Fruit fly (Drosophila melanogaster) whole organism, prepupa: Measurements from ENCODE around the gene noi.
A peak's percentile ranks its signal among the peaks of the same experiment; 100 is the strongest.

Experiments
- CG10669 ChIP-seq: fragments of 200-800 bp; sonication (Bioruptor generic); optimal IDR thresholded peaks from 3 replicates; lab custom pipeline; 2018; ENCODE audit warnings: missing biosample characterization, mild to moderate bottlenecking, missing genetic modification characterization, moderate library complexity
- CG11294 ChIP-seq: fragments of 200-800 bp; sonication (Bioruptor generic); IDR thresholded peaks from 2 replicates; pipeline ENCODE4 v1.3.6; 2022; ENCODE audit warnings: missing biosample characterization, missing genetic modification characterization
- CG15336 ChIP-seq: fragments of 200-800 bp; sonication (Bioruptor generic); IDR thresholded peaks from 2 replicates; pipeline ENCODE4 v1.3.6; 2022; ENCODE audit warnings: missing biosample characterization, missing genetic modification characterization
- CG1621 ChIP-seq: fragments of 200-800 bp; sonication (Bioruptor generic); optimal IDR thresholded peaks from 3 replicates; lab custom pipeline; 2018; ENCODE audit warnings: missing biosample characterization, mild to moderate bottlenecking, missing genetic modification characterization
- CG3032 ChIP-seq: fragments of 200-800 bp; optimal IDR thresholded peaks from 2 replicates; lab custom pipeline; 2019; ENCODE audit warnings: missing biosample characterization, mild to moderate bottlenecking, missing genetic modification characterization, moderate library complexity
- CG31627 ChIP-seq: fragments of 200-800 bp; sonication (Bioruptor generic); optimal IDR thresholded peaks from 3 replicates; lab custom pipeline; 2016; ENCODE audit warnings: missing biosample characterization, missing genetic modification characterization
- CG32006 ChIP-seq: fragments of 200-800 bp; sonication (Bioruptor generic); optimal IDR thresholded peaks from 3 replicates; lab custom pipeline; 2017; ENCODE audit warnings: missing biosample characterization, mild to moderate bottlenecking, missing genetic modification characterization
- CG3919 ChIP-seq: fragments of 200-800 bp; sonication (Bioruptor generic); optimal IDR thresholded peaks from 3 replicates; lab custom pipeline; 2016; ENCODE audit warnings: missing biosample characterization, missing genetic modification characterization
- CG4318 ChIP-seq: fragments of 200-800 bp; sonication (Bioruptor generic); optimal IDR thresholded peaks from 3 replicates; lab custom pipeline; 2017; ENCODE audit warnings: missing biosample characterization, mild to moderate bottlenecking, missing genetic modification characterization
- CG6163 ChIP-seq: fragments of 200-800 bp; sonication (Bioruptor generic); IDR thresholded peaks from 3 replicates; pipeline ENCODE4 v1.3.6; 2022; ENCODE audit warnings: missing biosample characterization, missing genetic modification characterization
- CG6792 ChIP-seq: fragments of 200-800 bp; sonication (Bioruptor generic); optimal IDR thresholded peaks from 3 replicates; lab custom pipeline; 2016; ENCODE audit warnings: missing biosample characterization, missing genetic modification characterization
- CG6854 ChIP-seq: fragments of 200-800 bp; sonication (Bioruptor generic); optimal IDR thresholded peaks from 2 replicates; lab custom pipeline; 2017; ENCODE audit warnings: missing biosample characterization, mild to moderate bottlenecking, missing genetic modification characterization
- CG8119 ChIP-seq: fragments of 200-800 bp; sonication (Bioruptor generic); IDR thresholded peaks from 3 replicates; pipeline ENCODE4 v1.3.6; 2022; ENCODE audit warnings: missing biosample characterization, missing genetic modification characterization
- CG8319 ChIP-seq: fragments of 200-800 bp; sonication (Bioruptor generic); optimal IDR thresholded peaks from 3 replicates; lab custom pipeline; 2016; ENCODE audit warnings: missing biosample characterization, missing genetic modification characterization
- Eip75B ChIP-seq: fragments of 200-800 bp; sonication (Bioruptor generic); optimal IDR thresholded peaks from 3 replicates; lab custom pipeline; 2016; ENCODE audit warnings: missing biosample characterization, missing genetic modification characterization
- Eip78C ChIP-seq: fragments of 200-800 bp; sonication (Bioruptor generic); peaks from one replicate; lab custom pipeline; 2016; ENCODE audit warnings: missing biosample characterization, missing genetic modification characterization
- Ets21C ChIP-seq: fragments of 200-800 bp; sonication (Bioruptor generic); optimal IDR thresholded peaks from 3 replicates; lab custom pipeline; 2016; ENCODE audit warnings: missing biosample characterization, missing genetic modification characterization
- Ets96B ChIP-seq: fragments of 200-800 bp; optimal IDR thresholded peaks from 2 replicates; lab custom pipeline; 2019; ENCODE audit warnings: missing biosample characterization, mild to moderate bottlenecking, missing genetic modification characterization, moderate library complexity
- Hr4 ChIP-seq: fragments of 200-800 bp; sonication (Bioruptor generic); optimal IDR thresholded peaks from 3 replicates; lab custom pipeline; 2016; ENCODE audit warnings: missing biosample characterization, missing genetic modification characterization
- Met ChIP-seq: fragments of 200-800 bp; sonication (Bioruptor generic); optimal IDR thresholded peaks from 3 replicates; lab custom pipeline; 2016; ENCODE audit warnings: missing biosample characterization, missing genetic modification characterization
- OdsH ChIP-seq: fragments of 200-800 bp; sonication (Bioruptor generic); optimal IDR thresholded peaks from 3 replicates; lab custom pipeline; 2016; ENCODE audit warnings: missing biosample characterization, missing genetic modification characterization
- Smox ChIP-seq: fragments of 200-800 bp; sonication (Bioruptor generic); optimal IDR thresholded peaks from 3 replicates; lab custom pipeline; 2016; ENCODE audit warnings: missing biosample characterization, missing genetic modification characterization
- Sox15 ChIP-seq: fragments of 200-800 bp; sonication (Bioruptor generic); optimal IDR thresholded peaks from 3 replicates; lab custom pipeline; 2016; ENCODE audit warnings: missing biosample characterization, missing genetic modification characterization
- cyc ChIP-seq: fragments of 200-800 bp; sonication (Bioruptor generic); optimal IDR thresholded peaks from 3 replicates; lab custom pipeline; 2016; ENCODE audit warnings: missing biosample characterization, missing genetic modification characterization
- eg ChIP-seq: fragments of 200-800 bp; sonication (Bioruptor generic); IDR thresholded peaks from 3 replicates; pipeline ENCODE4 v1.3.6; 2022; ENCODE audit warnings: missing biosample characterization, missing genetic modification characterization
- esn ChIP-seq: fragments of 200-800 bp; sonication (Bioruptor generic); optimal IDR thresholded peaks from 2 replicates; lab custom pipeline; 2016; ENCODE audit warnings: missing biosample characterization, mild to moderate bottlenecking, missing genetic modification characterization, moderate library complexity
- fd59A ChIP-seq: fragments of 200-800 bp; sonication (Bioruptor generic); optimal IDR thresholded peaks from 2 replicates; lab custom pipeline; 2017; ENCODE audit warnings: missing biosample characterization, mild to moderate bottlenecking, missing genetic modification characterization, missing genetic modification reagents
- fd85E ChIP-seq: fragments of 200-800 bp; sonication (Bioruptor generic); optimal IDR thresholded peaks from 3 replicates; lab custom pipeline; 2016; ENCODE audit warnings: missing biosample characterization, missing genetic modification characterization
- fkh ChIP-seq: fragments of 200-800 bp; sonication (Bioruptor generic); optimal IDR thresholded peaks from 3 replicates; lab custom pipeline; 2017; ENCODE audit warnings: missing biosample characterization, mild to moderate bottlenecking, missing genetic modification characterization, moderate library complexity
- net ChIP-seq: fragments of 200-800 bp; sonication (Bioruptor generic); optimal IDR thresholded peaks from 3 replicates; lab custom pipeline; 2016; ENCODE audit warnings: missing biosample characterization, missing genetic modification characterization
- salr ChIP-seq, 2 experiments: fragments of 200-800 bp; sonication (Bioruptor generic); optimal IDR thresholded peaks; 3 replicates each; lab custom pipeline; 2016 to 2018; ENCODE audit warnings: missing biosample characterization in 2 of 2, missing genetic modification characterization in 2 of 2, mild to moderate bottlenecking in 1 of 2
- spab ChIP-seq: fragments of 200-800 bp; sonication (Bioruptor generic); optimal IDR thresholded peaks from 2 replicates; lab custom pipeline; 2017; ENCODE audit warnings: missing biosample characterization, mild to moderate bottlenecking, missing genetic modification characterization, missing genetic modification reagents
- ss ChIP-seq, 2 experiments: fragments of 200-800 bp; sonication (Bioruptor generic); optimal IDR thresholded peaks; 2 replicates in 1 of 2; 3 replicates in 1 of 2; lab custom pipeline; 2017 to 2018; ENCODE audit warnings: mild to moderate bottlenecking in 2 of 2, missing biosample characterization in 2 of 2, missing genetic modification characterization in 2 of 2, moderate library complexity in 1 of 2
- svp ChIP-seq: fragments of 200-800 bp; sonication (Bioruptor generic); peaks from one replicate; lab custom pipeline; 2016; ENCODE audit warnings: missing biosample characterization, missing genetic modification characterization
- topi ChIP-seq: fragments of 200-800 bp; sonication (Bioruptor generic); optimal IDR thresholded peaks from 3 replicates; lab custom pipeline; 2016; ENCODE audit warnings: missing biosample characterization, missing genetic modification characterization
- vri ChIP-seq: fragments of 200-800 bp; sonication (Bioruptor generic); optimal IDR thresholded peaks from 3 replicates; lab custom pipeline; 2016; ENCODE audit warnings: missing biosample characterization, mild to moderate bottlenecking, missing genetic modification characterization

noi gene

DNA sequence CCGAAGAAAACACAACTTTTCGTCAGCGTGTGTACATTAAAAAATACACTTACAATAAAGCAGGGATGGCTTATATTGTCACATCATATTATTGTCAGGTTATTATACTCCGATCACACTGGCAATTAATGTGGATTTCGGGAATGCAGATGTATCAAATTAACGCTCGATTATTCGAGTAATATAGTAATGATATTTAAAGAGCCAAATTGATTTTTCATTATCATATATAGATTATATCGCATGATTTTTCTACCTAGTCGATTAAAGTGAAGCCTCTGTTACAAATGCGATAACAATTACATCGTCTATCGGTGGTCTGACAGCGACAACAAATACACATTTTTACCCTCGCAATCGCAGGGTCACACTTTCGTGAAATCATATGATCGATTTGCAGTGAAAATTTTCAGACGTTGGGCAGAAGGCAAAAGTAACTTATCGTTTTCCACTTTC, at the start of gene noi, which contains the start of gene Vha26 (continued):
- no peak for TF ChIP-seq CG6792

DNA sequence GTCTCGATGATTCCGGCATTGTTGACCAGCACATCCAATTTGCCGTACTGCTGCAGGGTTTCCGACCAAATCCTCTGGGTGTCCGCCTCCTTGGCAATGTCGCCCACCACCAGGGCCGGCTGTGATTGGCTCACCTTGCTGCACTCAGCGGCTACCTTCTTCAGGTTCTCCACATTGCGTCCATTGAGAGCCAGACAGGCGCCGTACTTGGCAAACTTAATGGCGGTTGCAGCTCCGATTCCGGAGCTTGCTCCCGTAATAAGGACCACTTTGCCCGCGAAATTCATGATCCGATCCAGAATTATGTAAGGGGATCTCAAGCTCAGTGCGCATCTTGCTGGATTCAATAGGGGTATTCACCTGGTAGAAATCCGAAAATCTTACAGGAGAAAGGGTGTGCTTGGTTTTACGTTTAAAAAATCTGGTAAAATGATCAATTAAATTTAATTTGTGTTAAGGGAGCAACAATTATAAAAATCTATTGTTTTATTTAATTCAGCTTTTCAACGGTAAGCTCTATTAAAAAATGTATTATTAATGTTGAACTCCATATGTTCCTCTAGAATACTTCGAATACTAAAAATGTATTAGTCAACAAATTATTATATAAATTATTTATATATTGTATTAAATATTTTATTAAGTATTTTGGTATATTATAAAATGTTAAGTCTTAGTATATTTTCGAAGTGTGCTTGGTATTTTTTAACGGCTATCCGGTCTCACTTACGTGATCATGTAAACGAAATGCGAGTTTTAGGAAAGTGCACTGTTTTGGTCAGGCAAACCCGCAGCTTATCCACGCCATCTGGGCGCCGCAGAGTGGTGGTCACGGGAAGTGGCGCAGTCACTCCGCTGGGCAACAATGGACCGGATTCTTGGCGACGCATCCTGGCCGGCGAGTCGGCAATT, 45.5 kb upstream of the noi start, which contains the start of the genes CG31548 and CG12170:
TSS of gene CG31548 (minus strand) at position 334 of the 912 bp plus-strand sequence.
TSS of gene CG12170 (plus strand) at position 716 of the 912 bp plus-strand sequence.
- TF ChIP-seq CG31627 (GFP tag; lab: Kevin White, UChicago) (peak; percentile 56), ss (GFP tag; optimal IDR thresholded peaks at IDR 0.05; lab: Kevin White, UChicago) (no peak), CG4318 (GFP tag; lab: Kevin White, UChicago) (no peak), CG6163 (GFP tag; lab: Robert Waterston, UW) (peak; percentile 47; the same call in 2 of the 3 replicates), Sox15 (peak; percentile 27), cyc (peak; percentile 34), svp (GFP tag; lab: Kevin White, UChicago) (peak; percentile 63), CG3032 (tag; lab: Kevin White, UChicago) (peak; percentile 38), CG8119 (GFP tag; lab: Robert Waterston, UW) (peak; percentile 55; the same call in 2 of the 3 replicates), fd85E (no peak), CG6792 (peak; percentile 40), CG3919 (GFP tag; lab: Kevin White, UChicago) (no peak), CG15336 (peak; percentile 59), esn (peak; percentile 69)
- TF ChIP-seq, all 60 proteins: peak for 10

DNA sequence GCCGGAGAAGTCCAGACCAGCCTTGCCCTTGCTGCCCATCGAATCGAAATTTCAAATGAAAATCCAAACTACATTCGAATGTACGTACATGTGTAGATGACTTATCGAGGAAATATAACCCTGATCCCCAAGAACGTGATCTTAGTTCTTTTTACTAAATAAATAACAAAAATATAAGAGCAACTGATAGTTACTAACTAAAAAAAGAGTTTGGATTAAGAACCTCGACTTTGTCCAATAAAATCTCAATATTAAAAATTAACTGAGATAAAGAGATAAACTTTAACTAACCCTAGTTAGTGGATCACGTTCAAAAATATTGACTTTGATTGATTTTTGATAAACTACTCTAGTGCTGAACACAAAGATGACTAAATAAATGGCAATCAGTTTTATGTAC, 44.3 kb upstream of the noi start, which contains the start of gene CG31546:
TSS of gene CG31546 (minus strand) at position 101 of the 400 bp plus-strand sequence.
- TF ChIP-seq CG11294 (GFP tag; lab: Robert Waterston, UW) (no peak), Met (no peak), Ets96B (tag; lab: Kevin White, UChicago) (no peak), vri (GFP tag; lab: Kevin White, UChicago) (no peak), spab (no peak), CG6792 (no peak), Eip78C (no peak), CG1621 (no peak), Ets21C (GFP tag; lab: Kevin White, UChicago) (no peak), OdsH (GFP tag; lab: Kevin White, UChicago) (no peak), esn (no peak), fkh (GFP tag; lab: Kevin White, UChicago) (no peak)

DNA sequence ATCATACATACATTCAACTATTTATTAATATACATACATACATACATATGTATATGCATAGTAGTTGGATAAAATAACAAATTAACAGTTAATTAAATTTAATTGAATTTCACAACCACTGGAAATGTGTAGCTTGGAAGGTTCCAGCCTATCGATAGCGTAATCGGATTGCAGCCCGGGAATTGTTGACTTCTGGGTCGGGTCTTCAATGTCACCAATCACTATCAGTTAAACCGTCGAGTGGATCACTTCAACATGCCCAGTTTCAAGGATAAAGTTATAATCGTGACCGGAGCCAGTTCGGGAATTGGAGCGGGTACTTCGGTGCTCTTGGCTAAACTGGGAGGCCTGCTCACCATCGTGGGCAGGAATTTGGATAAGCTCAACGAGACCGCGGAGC, 42.2 kb upstream of the noi start, which contains the start of gene CG12171:
TSS of gene CG12171 (plus strand) at position 191 of the 400 bp plus-strand sequence.
- TF ChIP-seq svp (GFP tag; lab: Kevin White, UChicago) (peak; percentile 98), esn (peak; percentile 8), fd59A (no peak)

DNA sequence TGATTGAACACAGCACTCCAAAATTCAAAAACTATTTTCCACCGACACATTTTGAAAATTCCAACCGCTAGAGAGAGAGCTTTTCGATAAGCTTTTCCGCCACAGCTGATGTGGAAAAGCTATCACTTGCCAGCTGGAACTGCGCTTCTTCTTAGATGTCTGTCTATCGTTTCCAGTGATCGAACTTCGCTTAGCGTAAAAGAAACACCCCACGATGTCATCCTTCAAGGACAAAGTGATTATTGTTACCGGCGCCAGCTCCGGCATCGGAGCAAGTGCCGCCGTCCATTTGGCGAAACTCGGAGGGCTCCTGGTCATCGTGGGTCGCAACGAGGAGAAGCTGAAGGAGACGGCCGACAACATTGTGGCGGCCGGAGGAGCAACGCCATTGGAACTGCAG, 40.9 kb upstream of the noi start, which contains the start of gene CG31549:
TSS of gene CG31549 (plus strand) at position 11 of the 400 bp plus-strand sequence.
- TF ChIP-seq Hr4 (GFP tag; lab: Kevin White, UChicago) (no peak), salr (GFP tag; optimal IDR thresholded peaks at IDR 0.05; lab: Kevin White, UChicago) (no peak), CG10669 (GFP tag; lab: Kevin White, UChicago) (no peak), CG8319 (GFP tag; lab: Kevin White, UChicago) (no peak), CG32006 (GFP tag; lab: Kevin White, UChicago) (no peak), CG31627 (GFP tag; lab: Kevin White, UChicago) (no peak), Smox (GFP tag; lab: Kevin White, UChicago) (no peak), CG6163 (GFP tag; lab: Robert Waterston, UW) (no peak), Eip75B (no peak), CG4318 (GFP tag; lab: Kevin White, UChicago) (no peak), eg (GFP tag; lab: Robert Waterston, UW) (no peak; the same call in 2 of the 3 replicates), topi (GFP tag; lab: Kevin White, UChicago) (no peak), vri (GFP tag; lab: Kevin White, UChicago) (no peak), CG6854 (GFP tag; lab: Kevin White, UChicago) (no peak), net (GFP tag; lab: Kevin White, UChicago) (no peak)
- TF ChIP-seq, all 60 proteins: peak for 0
